Worm (Caenorhabditis elegans) whole organism, mixed stage, embryonic: ENCODE results near the gene let-268.

Source experiments
- M03D4.4 ChIP-seq: sonication (generic microtip); optimal IDR thresholded peaks from 2 replicates; lab custom pipeline; 2017; ENCODE audit warnings: mild to moderate bottlenecking, missing genetic modification characterization, missing compliant biosample characterization
- bed-3 ChIP-seq: fragments of 200-800 bp; sonication (Bioruptor generic); optimal IDR thresholded peaks from 3 replicates; lab custom pipeline; 2018; ENCODE audit warnings: mild to moderate bottlenecking, missing genetic modification characterization, moderate library complexity, missing compliant biosample characterization
- blmp-1 ChIP-seq: fragments of 150-350 bp; optimal IDR thresholded peaks from 2 replicates; lab custom pipeline; 2014; ENCODE audit warnings: missing biosample characterization, missing genetic modification characterization
- ceh-39 ChIP-seq: fragments of 150-350 bp; optimal IDR thresholded peaks from 2 replicates; lab custom pipeline; 2014; ENCODE audit warnings: missing biosample characterization, missing genetic modification characterization
- ceh-43 ChIP-seq: fragments of 200-800 bp; sonication (Bioruptor generic); optimal IDR thresholded peaks from 2 replicates; lab custom pipeline; 2018; ENCODE audit warnings: mild to moderate bottlenecking, missing genetic modification characterization, moderate library complexity, missing compliant biosample characterization
- ceh-83 ChIP-seq: fragments of 200-800 bp; sonication (Bioruptor generic); optimal IDR thresholded peaks from 2 replicates; lab custom pipeline; 2018; ENCODE audit warnings: mild to moderate bottlenecking, missing genetic modification characterization, missing compliant biosample characterization
- ces-1 ChIP-seq: fragments of 150-350 bp; optimal IDR thresholded peaks from 2 replicates; lab custom pipeline; 2014; ENCODE audit warnings: missing biosample characterization, missing genetic modification reagents, missing genetic modification characterization
- cnd-1 ChIP-seq: fragments of 200-800 bp; sonication (Bioruptor generic); optimal IDR thresholded peaks from 2 replicates; lab custom pipeline; 2018; ENCODE audit warnings: mild to moderate bottlenecking, missing genetic modification characterization, missing compliant biosample characterization
- drap-1 ChIP-seq: fragments of 200-800 bp; sonication (Bioruptor generic); optimal IDR thresholded peaks from 3 replicates; lab custom pipeline; 2018; ENCODE audit warnings: mild to moderate bottlenecking, missing genetic modification characterization, missing compliant biosample characterization
- elt-1 ChIP-seq: sonication (generic microtip); optimal IDR thresholded peaks from 2 replicates; lab custom pipeline; 2017; ENCODE audit warnings: missing genetic modification characterization, mild to moderate bottlenecking, missing compliant biosample characterization, antibody characterized with exemption, moderate library complexity, borderline replicate concordance; ENCODE audit not compliant: insufficient read depth
- elt-3 ChIP-seq: fragments of 150-350 bp; optimal IDR thresholded peaks from 2 replicates; lab custom pipeline; 2014; ENCODE audit warnings: missing biosample characterization, missing genetic modification characterization
- flh-1 ChIP-seq: fragments of 200-800 bp; sonication (Bioruptor generic); optimal IDR thresholded peaks from 2 replicates; lab custom pipeline; 2018; ENCODE audit warnings: mild to moderate bottlenecking, missing genetic modification characterization, moderate library complexity, missing compliant biosample characterization
- ham-2 ChIP-seq: fragments of 200-800 bp; sonication (Bioruptor generic); optimal IDR thresholded peaks from 2 replicates; lab custom pipeline; 2018; ENCODE audit warnings: mild to moderate bottlenecking, missing genetic modification characterization, missing compliant biosample characterization
- hlh-1 ChIP-seq: fragments of 150-350 bp; optimal IDR thresholded peaks from 2 replicates; lab custom pipeline; 2014; ENCODE audit warnings: missing biosample characterization, missing genetic modification reagents, missing genetic modification characterization
- lin-13 ChIP-seq: fragments of 150-350 bp; optimal IDR thresholded peaks from 2 replicates; lab custom pipeline; 2014; ENCODE audit warnings: missing biosample characterization, missing genetic modification characterization
- lin-32 ChIP-seq: fragments of 200-800 bp; sonication (Bioruptor generic); optimal IDR thresholded peaks from 2 replicates; lab custom pipeline; 2018; ENCODE audit warnings: mild to moderate bottlenecking, missing genetic modification characterization, missing compliant biosample characterization
- lsy-2 ChIP-seq: fragments of 150-350 bp; optimal IDR thresholded peaks from 2 replicates; lab custom pipeline; 2014; ENCODE audit warnings: missing biosample characterization, missing genetic modification characterization
- mab-5 ChIP-seq: fragments of 150-350 bp; optimal IDR thresholded peaks from 2 replicates; lab custom pipeline; 2014; ENCODE audit warnings: missing biosample characterization, missing genetic modification characterization
- mep-1 ChIP-seq: fragments of 150-350 bp; optimal IDR thresholded peaks from 2 replicates; lab custom pipeline; 2017; ENCODE audit warnings: missing biosample characterization, missing genetic modification reagents, missing genetic modification characterization, inconsistent platforms
- mls-2 ChIP-seq: sonication (generic microtip); optimal IDR thresholded peaks from 2 replicates; lab custom pipeline; 2016; ENCODE audit warnings: mild to moderate bottlenecking, missing genetic modification characterization, moderate library complexity, missing compliant biosample characterization
- nhr-12 ChIP-seq: fragments of 150-350 bp; optimal IDR thresholded peaks from 2 replicates; lab custom pipeline; 2014; ENCODE audit warnings: missing biosample characterization, missing genetic modification characterization
- nhr-2 ChIP-seq: fragments of 150-350 bp; optimal IDR thresholded peaks from 2 replicates; lab custom pipeline; 2014; ENCODE audit warnings: missing biosample characterization, missing genetic modification characterization
- nhr-237 ChIP-seq: fragments of 150-350 bp; optimal IDR thresholded peaks from 2 replicates; lab custom pipeline; 2014; ENCODE audit warnings: missing biosample characterization, missing genetic modification characterization
- nhr-28 ChIP-seq: fragments of 150-350 bp; optimal IDR thresholded peaks from 2 replicates; lab custom pipeline; 2014; ENCODE audit warnings: missing biosample characterization, missing genetic modification characterization
- nhr-76 ChIP-seq: sonication (generic microtip); optimal IDR thresholded peaks from 2 replicates; lab custom pipeline; 2017; ENCODE audit warnings: missing biosample characterization, missing genetic modification characterization
- pha-4 ChIP-seq: fragments of 150-350 bp; optimal IDR thresholded peaks from 2 replicates; lab custom pipeline; 2018; ENCODE audit warnings: missing biosample characterization, missing genetic modification reagents, missing genetic modification characterization
- sem-2 ChIP-seq: fragments of 200-800 bp; sonication (Bioruptor generic); optimal IDR thresholded peaks from 2 replicates; lab custom pipeline; 2018; ENCODE audit warnings: mild to moderate bottlenecking, missing genetic modification characterization, missing compliant biosample characterization
- snpc-4 ChIP-seq: fragments of 150-350 bp; optimal IDR thresholded peaks from 2 replicates; lab custom pipeline; 2014; ENCODE audit warnings: missing biosample characterization, missing genetic modification characterization
- sptf-1 ChIP-seq: sonication (generic microtip); optimal IDR thresholded peaks from 2 replicates; lab custom pipeline; 2017; ENCODE audit warnings: mild to moderate bottlenecking, missing genetic modification characterization, moderate library complexity, missing compliant biosample characterization
- tbx-8 ChIP-seq: fragments of 200-800 bp; sonication (Bioruptor generic); optimal IDR thresholded peaks from 2 replicates; lab custom pipeline; 2018; ENCODE audit warnings: mild to moderate bottlenecking, missing genetic modification characterization, moderate library complexity, missing compliant biosample characterization
- unc-120 ChIP-seq: sonication (generic microtip); optimal IDR thresholded peaks from 2 replicates; lab custom pipeline; 2017; ENCODE audit warnings: missing genetic modification characterization, missing compliant biosample characterization; ENCODE audit not compliant: poor library complexity, severe bottlenecking
- unc-39 ChIP-seq: fragments of 150-350 bp; optimal IDR thresholded peaks from 2 replicates; lab custom pipeline; 2014; ENCODE audit warnings: missing biosample characterization, missing genetic modification characterization
- unc-62 ChIP-seq: fragments of 150-350 bp; optimal IDR thresholded peaks from 2 replicates; lab custom pipeline; 2014; ENCODE audit warnings: missing biosample characterization, missing genetic modification reagents, missing genetic modification characterization
- zip-8 ChIP-seq: fragments of 150-350 bp; optimal IDR thresholded peaks from 2 replicates; lab custom pipeline; 2014; ENCODE audit warnings: missing biosample characterization, missing genetic modification characterization
- ztf-11 ChIP-seq: fragments of 150-350 bp; optimal IDR thresholded peaks from 2 replicates; lab custom pipeline; 2014; ENCODE audit warnings: missing biosample characterization, missing genetic modification characterization

The let-268 gene

ce11 chrII:10039799-10040198 is at the start of gene let-268:
Gene let-268, minus strand, starts transcription at chrII:10039980.
- TF ChIP-seq hlh-1 (tag; lab: Kevin White, UChicago) (peak; percentile 99), ztf-11 (tag; lab: Kevin White, UChicago) (no peak)

ce11 chrII:10084482-10084881 is 44.7 kb upstream of the let-268 start:
- no peak for TF ChIP-seq nhr-76 (tag; lab: Kevin White, UChicago)
- no peak for TF ChIP-seq flh-1 (GFP tag; lab: Kevin White, UChicago)
- no peak for TF ChIP-seq lin-32 (GFP tag; lab: Kevin White, UChicago)
- peak; percentile 92 for TF ChIP-seq ces-1 (GFP tag; lab: Kevin White, UChicago)
- no peak for TF ChIP-seq sem-2 (GFP tag; lab: Kevin White, UChicago)

ce11 chrII:10075794-10076193 is 36.0 kb upstream of the let-268 start:
- TF ChIP-seq sptf-1 (tag; lab: Kevin White, UChicago) (peak; percentile 3), hlh-1 (tag; lab: Kevin White, UChicago) (peak; percentile 87), M03D4.4 (tag; lab: Kevin White, UChicago) (peak; percentile 45), unc-62 (GFP tag; lab: Kevin White, UChicago) (no peak)
- TF ChIP-seq, all 35 proteins: peak for 3

ce11 chrII:10073986-10074385 is 34.2 kb upstream of the let-268 start:
- no peak for TF ChIP-seq flh-1 (GFP tag; lab: Kevin White, UChicago)
- TF ChIP-seq nhr-28 (tag; lab: Kevin White, UChicago), result no peak
- no peak for TF ChIP-seq unc-62 (GFP tag; lab: Kevin White, UChicago)
- no peak for TF ChIP-seq blmp-1 (tag; lab: Kevin White, UChicago)
- TF ChIP-seq unc-39 (tag; lab: Kevin White, UChicago), result no peak
- TF ChIP-seq ceh-39 (tag; lab: Kevin White, UChicago), result no peak
- no peak for TF ChIP-seq tbx-8 (GFP tag; lab: Kevin White, UChicago)
- TF ChIP-seq sptf-1 (tag; lab: Kevin White, UChicago), result no peak
- TF ChIP-seq hlh-1 (tag; lab: Kevin White, UChicago), result no peak
- no peak for TF ChIP-seq ham-2

ce11 chrII:10067817-10068216 is 28.0 kb upstream of the let-268 start, which contains the start of gene die-1:
Gene die-1, minus strand, starts transcription at chrII:10067917.
- TF ChIP-seq nhr-76 (tag; lab: Kevin White, UChicago), result no peak
- TF ChIP-seq tbx-8 (GFP tag; lab: Kevin White, UChicago), result no peak
- no peak for TF ChIP-seq ceh-39 (tag; lab: Kevin White, UChicago)
- no peak for TF ChIP-seq unc-62 (GFP tag; lab: Kevin White, UChicago)
- TF ChIP-seq M03D4.4 (tag; lab: Kevin White, UChicago), result no peak
- no peak for TF ChIP-seq mls-2 (tag; lab: Kevin White, UChicago)
- TF ChIP-seq nhr-12 (tag; lab: Kevin White, UChicago), result no peak
- TF ChIP-seq lin-13 (tag; lab: Kevin White, UChicago), result no peak
- TF ChIP-seq zip-8, result no peak
- TF ChIP-seq unc-120 (tag; lab: Kevin White, UChicago), result no peak
- TF ChIP-seq flh-1 (GFP tag; lab: Kevin White, UChicago), result no peak

- TF ChIP-seq ceh-83, result no peak
- TF ChIP-seq lin-13 (tag; lab: Kevin White, UChicago), result no peak
- TF ChIP-seq elt-3 (tag; lab: Kevin White, UChicago), result no peak
- peak; percentile 38 for TF ChIP-seq drap-1 (GFP tag; lab: Kevin White, UChicago)
- no peak for TF ChIP-seq nhr-76 (tag; lab: Kevin White, UChicago)
- no peak for TF ChIP-seq bed-3 (GFP tag; lab: Kevin White, UChicago)
- no peak for TF ChIP-seq elt-1 (tag; lab: Kevin White, UChicago)
- no peak for TF ChIP-seq snpc-4 (tag; lab: Kevin White, UChicago)
- TF ChIP-seq tbx-8 (GFP tag; lab: Kevin White, UChicago), result no peak
- no peak for TF ChIP-seq lin-32 (GFP tag; lab: Kevin White, UChicago)
- no peak for TF ChIP-seq blmp-1 (tag; lab: Kevin White, UChicago)
- peak; percentile 20 for TF ChIP-seq nhr-2 (tag; lab: Kevin White, UChicago)
- no peak for TF ChIP-seq ceh-43 (GFP tag; lab: Kevin White, UChicago)
- TF ChIP-seq sem-2 (GFP tag; lab: Kevin White, UChicago), result no peak
- no peak for TF ChIP-seq nhr-237 (tag; lab: Kevin White, UChicago)
- peak; percentile 83 for TF ChIP-seq mls-2 (tag; lab: Kevin White, UChicago)
- peak; percentile 39 for TF ChIP-seq unc-120 (tag; lab: Kevin White, UChicago)
- no peak for TF ChIP-seq hlh-1 (tag; lab: Kevin White, UChicago)
- TF ChIP-seq flh-1 (GFP tag; lab: Kevin White, UChicago), result no peak
- TF ChIP-seq lsy-2 (tag; lab: Kevin White, UChicago), result no peak
- TF ChIP-seq ztf-11 (tag; lab: Kevin White, UChicago), result no peak
- peak; percentile 84 for TF ChIP-seq cnd-1 (tag; lab: Kevin White, UChicago)
- no peak for TF ChIP-seq unc-62 (GFP tag; lab: Kevin White, UChicago)
- TF ChIP-seq mep-1 (tag; lab: Kevin White, UChicago), result no peak
- TF ChIP-seq ceh-39 (tag; lab: Kevin White, UChicago), result no peak
- no peak for TF ChIP-seq nhr-12 (tag; lab: Kevin White, UChicago)
- no peak for TF ChIP-seq unc-39 (tag; lab: Kevin White, UChicago)
- TF ChIP-seq pha-4 (tag; lab: Kevin White, UChicago), result no peak
- TF ChIP-seq mab-5 (tag; lab: Kevin White, UChicago), result no peak
- peak; percentile 28 for TF ChIP-seq ham-2
- TF ChIP-seq ces-1 (GFP tag; lab: Kevin White, UChicago), result peak; percentile 82
- TF ChIP-seq M03D4.4 (tag; lab: Kevin White, UChicago), result peak; percentile 24
- TF ChIP-seq sptf-1 (tag; lab: Kevin White, UChicago), result peak; percentile 68
- TF ChIP-seq zip-8, result no peak
- no peak for TF ChIP-seq nhr-28 (tag; lab: Kevin White, UChicago)
Measured at ce11 chrII:10065472-10065871, 25.7 kb upstream of the let-268 start.
